Worm (Caenorhabditis elegans): ENCODE results near the gene dnj-1.
A peak's percentile ranks its signal among the peaks of the same experiment; 100 is the strongest.

dnj-1 gene

ce11 chrIV:11307770-11308169, 8.9 kb downstream of the dnj-1 start:
- TF ChIP-seq cog-1 (tag; optimal IDR thresholded peaks at IDR 0.05) (no peak), ztf-23 (GFP tag; IDR thresholded peaks at IDR 0.05) (no peak)

- TF ChIP-seq tab-1 (GFP tag; IDR thresholded peaks at IDR 0.05) (peak; percentile 55; the same call in 1 of the 2 replicates), T22C8.4 (GFP tag; IDR thresholded peaks at IDR 0.05) (no peak), klf-2 (GFP tag; conservative IDR thresholded peaks at IDR 0.05) (0 out of 2 replicates have a peak, but pooled peaks have one; percentile 31), flt-1 (GFP tag; IDR thresholded peaks at IDR 0.05) (peak; percentile 66), ref-1 (GFP tag; conservative IDR thresholded peaks at IDR 0.05) (0 out of 2 replicates have a peak, but pooled peaks have one; percentile 5), cog-1 (tag; optimal IDR thresholded peaks at IDR 0.05) (no peak), ztf-23 (GFP tag; IDR thresholded peaks at IDR 0.05) (0 out of 2 replicates have a peak, but pooled peaks have one; percentile 64), med-1 (GFP tag; optimal IDR thresholded peaks at IDR 0.05; ENCODE audit: insufficient read depth) (peak; percentile 72), ztf-29 (GFP tag; IDR thresholded peaks at IDR 0.05) (no peak)
These were observed 11.8 kb downstream of the dnj-1 start, which contains the start of gene znf-207 for ce11 chrIV:11310624-11311023. TSS of gene znf-207 (plus strand) at chrIV:11310972.

- 0 out of 2 replicates have a peak, but pooled peaks have one; percentile 49 for TF ChIP-seq klf-2 (GFP tag; conservative IDR thresholded peaks at IDR 0.05)
- TF ChIP-seq flt-1 (GFP tag; IDR thresholded peaks at IDR 0.05): no peak
These were observed 12.6 kb downstream of the dnj-1 start for ce11 chrIV:11311484-11311883.

ce11 chrIV:11313880-11314279, 15.0 kb downstream of the dnj-1 start, which contains the start of gene dnj-2:
TSS of gene dnj-2 (minus strand) at chrIV:11313980.
- no peak for TF ChIP-seq flt-1 (GFP tag; IDR thresholded peaks at IDR 0.05)
- no peak for TF ChIP-seq cog-1 (tag; optimal IDR thresholded peaks at IDR 0.05)
- no peak for TF ChIP-seq T22C8.4 (GFP tag; IDR thresholded peaks at IDR 0.05)
- no peak for TF ChIP-seq klf-2 (GFP tag; conservative IDR thresholded peaks at IDR 0.05)
- no peak for TF ChIP-seq tab-1 (GFP tag; IDR thresholded peaks at IDR 0.05)
- TF ChIP-seq med-1 (GFP tag; optimal IDR thresholded peaks at IDR 0.05; ENCODE audit: insufficient read depth): no peak
- TF ChIP-seq ztf-29 (GFP tag; IDR thresholded peaks at IDR 0.05): no peak
- TF ChIP-seq ref-1 (GFP tag; conservative IDR thresholded peaks at IDR 0.05): no peak
- no peak for TF ChIP-seq ztf-23 (GFP tag; IDR thresholded peaks at IDR 0.05)

ce11 chrIV:11314885-11315284, 16.0 kb downstream of the dnj-1 start, which contains the start of the genes B0035.3, B0035.22 and pfd-4:
TSS of gene B0035.3 (minus strand) at chrIV:11314998.
TSS of gene B0035.22 (plus strand) at chrIV:11315153.
TSS of gene pfd-4 (plus strand) at chrIV:11315207.
- TF ChIP-seq klf-2 (GFP tag; conservative IDR thresholded peaks at IDR 0.05) (no peak), med-1 (GFP tag; optimal IDR thresholded peaks at IDR 0.05; ENCODE audit: insufficient read depth) (no peak), tab-1 (GFP tag; IDR thresholded peaks at IDR 0.05) (no peak), ztf-29 (GFP tag; IDR thresholded peaks at IDR 0.05) (no peak), T22C8.4 (GFP tag; IDR thresholded peaks at IDR 0.05) (no peak), ztf-23 (GFP tag; IDR thresholded peaks at IDR 0.05) (no peak), cog-1 (tag; optimal IDR thresholded peaks at IDR 0.05) (no peak), ref-1 (GFP tag; conservative IDR thresholded peaks at IDR 0.05) (no peak)

ce11 chrIV:11315688-11316087, 16.9 kb downstream of the dnj-1 start:
- TF ChIP-seq ztf-23 (GFP tag; IDR thresholded peaks at IDR 0.05): no peak
- no peak for TF ChIP-seq klf-2 (GFP tag; conservative IDR thresholded peaks at IDR 0.05)
- no peak for TF ChIP-seq cog-1 (tag; optimal IDR thresholded peaks at IDR 0.05)
- TF ChIP-seq T22C8.4 (GFP tag; IDR thresholded peaks at IDR 0.05): no peak
- TF ChIP-seq ref-1 (GFP tag; conservative IDR thresholded peaks at IDR 0.05): no peak
- TF ChIP-seq ztf-29 (GFP tag; IDR thresholded peaks at IDR 0.05): no peak
- TF ChIP-seq tab-1 (GFP tag; IDR thresholded peaks at IDR 0.05): no peak
- TF ChIP-seq med-1 (GFP tag; optimal IDR thresholded peaks at IDR 0.05; ENCODE audit: insufficient read depth): no peak
- TF ChIP-seq flt-1 (GFP tag; IDR thresholded peaks at IDR 0.05): no peak

- TF ChIP-seq ref-1 (GFP tag; conservative IDR thresholded peaks at IDR 0.05): no peak
These were observed 17.3 kb downstream of the dnj-1 start for ce11 chrIV:11316106-11316505.

ce11 chrIV:11316640-11317039, 17.8 kb downstream of the dnj-1 start:
- no peak for TF ChIP-seq T22C8.4 (GFP tag; IDR thresholded peaks at IDR 0.05)
- TF ChIP-seq flt-1 (GFP tag; IDR thresholded peaks at IDR 0.05): no peak
- TF ChIP-seq med-1 (GFP tag; optimal IDR thresholded peaks at IDR 0.05; ENCODE audit: insufficient read depth): no peak
- no peak for TF ChIP-seq ref-1 (GFP tag; conservative IDR thresholded peaks at IDR 0.05)
- TF ChIP-seq klf-2 (GFP tag; conservative IDR thresholded peaks at IDR 0.05): no peak
- TF ChIP-seq tab-1 (GFP tag; IDR thresholded peaks at IDR 0.05): no peak
- TF ChIP-seq ztf-29 (GFP tag; IDR thresholded peaks at IDR 0.05): no peak
- no peak for TF ChIP-seq ztf-23 (GFP tag; IDR thresholded peaks at IDR 0.05)
- no peak for TF ChIP-seq cog-1 (tag; optimal IDR thresholded peaks at IDR 0.05)

ce11 chrIV:11317119-11317518, 18.3 kb downstream of the dnj-1 start, which contains the start of gene gspd-1:
TSS of gene gspd-1 (plus strand) at chrIV:11317419.
- TF ChIP-seq T22C8.4 (GFP tag; IDR thresholded peaks at IDR 0.05): no peak

- TF ChIP-seq klf-2 (GFP tag; conservative IDR thresholded peaks at IDR 0.05) (no peak), ref-1 (GFP tag; conservative IDR thresholded peaks at IDR 0.05) (no peak), cog-1 (tag; optimal IDR thresholded peaks at IDR 0.05) (no peak), flt-1 (GFP tag; IDR thresholded peaks at IDR 0.05) (no peak), ztf-29 (GFP tag; IDR thresholded peaks at IDR 0.05) (no peak), T22C8.4 (GFP tag; IDR thresholded peaks at IDR 0.05) (no peak), ztf-23 (GFP tag; IDR thresholded peaks at IDR 0.05) (no peak), med-1 (GFP tag; optimal IDR thresholded peaks at IDR 0.05; ENCODE audit: insufficient read depth) (no peak), tab-1 (GFP tag; IDR thresholded peaks at IDR 0.05) (no peak)
These were observed 21.1 kb downstream of the dnj-1 start, which contains the start of gene B0035.18 for ce11 chrIV:11319884-11320362. TSS of gene B0035.18 (plus strand) at chrIV:11320312.

Data from whole organism, midembryonic.